2 fruit fly cellular contexts compared by ENCODE assay signal in genomic region chr3R:7884433-7884832, dm6.
A peak's percentile ranks its signal among the peaks of the same experiment; 100 is the strongest.
TF ChIP-seq lines count a peak whose summit lies in the region.

No protein-coding gene starts in this region.

- TF ChIP-seq CTCF in whole organism, embryonic (GFP tag; optimal IDR thresholded peaks at IDR 0.05; lab: Kevin White, UChicago): no peak

TF ChIP-seq in whole organism, embryonic, 481 proteins besides CTCF, POLR2A, EP300 and RAD21:
- TF ChIP-seq chinmo (GFP tag; IDR thresholded peaks at IDR 0.05; lab: Robert Waterston, UW; ENCODE audit: partially characterized antibody) (no peak), CG2678 (tag; optimal IDR thresholded peaks at IDR 0.05; lab: Kevin White, UChicago) (no peak), dysf (GFP tag; IDR thresholded peaks at IDR 0.05; lab: Robert Waterston, UW) (no peak), Neu2 (GFP tag; optimal IDR thresholded peaks at IDR 0.05; lab: Kevin White, UChicago; ENCODE audit: borderline replicate concordance) (no peak), CG5180 (GFP tag; optimal IDR thresholded peaks at IDR 0.05; lab: Kevin White, UChicago) (no peak), sob (GFP tag; IDR thresholded peaks at IDR 0.05; lab: Robert Waterston, UW) (no peak), lola (GFP tag; optimal IDR thresholded peaks at IDR 0.05; lab: Kevin White, UChicago) (no peak), CG8924 (tag; optimal IDR thresholded peaks at IDR 0.05; lab: Kevin White, UChicago) (no peak), hbn (GFP tag; IDR thresholded peaks at IDR 0.05; lab: Robert Waterston, UW; ENCODE audit: partially characterized antibody) (no peak), CG9609 (GFP tag; optimal IDR thresholded peaks at IDR 0.05; lab: Kevin White, UChicago) (no peak), CG16863 (GFP tag; optimal IDR thresholded peaks at IDR 0.05; lab: Kevin White, UChicago) (no peak), CG14965 (GFP tag; optimal IDR thresholded peaks at IDR 0.05; lab: Kevin White, UChicago; ENCODE audit: borderline replicate concordance) (no peak), sug (tag; optimal IDR thresholded peaks at IDR 0.05; lab: Kevin White, UChicago) (no peak), D (optimal IDR thresholded peaks at IDR 0.05; lab: Kevin White, UChicago) (no peak), D (GFP tag; optimal IDR thresholded peaks at IDR 0.05; lab: Kevin White, UChicago) (no peak), CG31224 (GFP tag; IDR thresholded peaks at IDR 0.05; lab: Robert Waterston, UW) (no peak), CG13894 (tag; optimal IDR thresholded peaks at IDR 0.05; lab: Kevin White, UChicago) (peak; percentile 21), nerfin-2 (GFP tag; IDR thresholded peaks at IDR 0.05; lab: Robert Waterston, UW; ENCODE audit: partially characterized antibody) (no peak), CG1792 (GFP tag; optimal IDR thresholded peaks at IDR 0.05; lab: Kevin White, UChicago) (no peak), crp (GFP tag; optimal IDR thresholded peaks at IDR 0.05; lab: Kevin White, UChicago) (peak in 1 of 2 experiments; percentile 14), inv (GFP tag; IDR thresholded peaks at IDR 0.05; lab: Robert Waterston, UW; ENCODE audit: partially characterized antibody) (no peak), schlank (tag; optimal IDR thresholded peaks at IDR 0.05; lab: Kevin White, UChicago) (no peak), Asciz (GFP tag; optimal IDR thresholded peaks at IDR 0.05; lab: Kevin White, UChicago) (no peak), CG15514 (GFP tag; optimal IDR thresholded peaks at IDR 0.05; lab: Kevin White, UChicago) (peak; percentile 56), CG11696 (GFP tag; IDR thresholded peaks at IDR 0.05; lab: Robert Waterston, UW) (no peak), CG1602 (GFP tag; optimal IDR thresholded peaks at IDR 0.05; lab: Kevin White, UChicago) (no peak), CG4854 (GFP tag; optimal IDR thresholded peaks at IDR 0.05; lab: Kevin White, UChicago) (no peak), Deaf1 (tag; optimal IDR thresholded peaks at IDR 0.05; lab: Kevin White, UChicago) (peak; percentile 23), Chrac-16 (GFP tag; optimal IDR thresholded peaks at IDR 0.05; lab: Kevin White, UChicago) (no peak), gcm (GFP tag; optimal IDR thresholded peaks at IDR 0.05; lab: Kevin White, UChicago) (no peak), oc (tag; optimal IDR thresholded peaks at IDR 0.05; lab: Kevin White, UChicago) (no peak), sens (GFP tag; lab: Kevin White, UChicago) (peak; percentile 52), CHES-1-like (GFP tag; optimal IDR thresholded peaks at IDR 0.05; lab: Kevin White, UChicago) (no peak), pan (optimal IDR thresholded peaks at IDR 0.05; lab: Kevin White, UChicago) (no peak), pan (GFP tag; optimal IDR thresholded peaks at IDR 0.05 in 1 of 2, IDR thresholded peaks at IDR 0.05 in 1 of 2) (no peak), row (GFP tag; IDR thresholded peaks at IDR 0.05; lab: Robert Waterston, UW) (peak; percentile 23; the same call in 1 of the 3 replicates), pb (GFP tag; optimal IDR thresholded peaks at IDR 0.05; lab: Kevin White, UChicago) (no peak), CG12104 (GFP tag; optimal IDR thresholded peaks at IDR 0.05; lab: Kevin White, UChicago) (no peak), Mad (GFP tag; optimal IDR thresholded peaks at IDR 0.05; lab: Kevin White, UChicago) (no peak), CG14441 (GFP tag; IDR thresholded peaks at IDR 0.05; lab: Robert Waterston, UW) (no peak), NK7.1 (GFP tag; optimal IDR thresholded peaks at IDR 0.05; lab: Kevin White, UChicago) (no peak), btn (GFP tag; optimal IDR thresholded peaks at IDR 0.05; lab: Kevin White, UChicago) (no peak)
TF ChIP-seq in whole organism, embryonic: peak in this region for 6.

TF ChIP-seq in whole organism, prepupa, 60 proteins besides CTCF, POLR2A, EP300 and RAD21:
- TF ChIP-seq Smox (GFP tag; optimal IDR thresholded peaks at IDR 0.05; lab: Kevin White, UChicago): no peak
- peak; percentile 22 for TF ChIP-seq Eip78C (GFP tag; lab: Kevin White, UChicago)
- no peak for TF ChIP-seq CG34406 (GFP tag; optimal IDR thresholded peaks at IDR 0.05; lab: Kevin White, UChicago)
TF ChIP-seq in whole organism, prepupa: peak in this region for 1.
